Worm (Caenorhabditis elegans): ENCODE measurements around the gene glb-25.

Gene glb-25

ce11 chrV:1895483-1895882, 42.6 kb upstream of the glb-25 start, which contains the start of gene nphp-2 (continued):
- no peak for TF ChIP-seq rcor-1 (GFP tag; IDR thresholded peaks at IDR 0.05)
- TF ChIP-seq cebp-2 (GFP tag; IDR thresholded peaks at IDR 0.05) = no peak
- TF ChIP-seq chd-7 (tag; optimal IDR thresholded peaks at IDR 0.05) = no peak
- TF ChIP-seq ztf-28 (GFP tag; IDR thresholded peaks at IDR 0.05) = no peak
- TF ChIP-seq ccch-3 (GFP tag; optimal IDR thresholded peaks at IDR 0.05) = no peak
- TF ChIP-seq Y67H2A.10 (GFP tag; conservative IDR thresholded peaks at IDR 0.05) = no peak
- no peak for TF ChIP-seq let-526 (GFP tag; IDR thresholded peaks at IDR 0.05)

- no peak for TF ChIP-seq chd-7 (tag; optimal IDR thresholded peaks at IDR 0.05)
- no peak for TF ChIP-seq dpl-1 (GFP tag; optimal IDR thresholded peaks at IDR 0.05)
- TF ChIP-seq ZK185.1 (tag; optimal IDR thresholded peaks at IDR 0.05; ENCODE audit: poor library complexity, severe bottlenecking) = no peak
- no peak for TF ChIP-seq zim-3 (tag; optimal IDR thresholded peaks at IDR 0.05)
- no peak for TF ChIP-seq unc-62 (GFP tag; optimal IDR thresholded peaks at IDR 0.05)
- TF ChIP-seq ceh-79 (tag; optimal IDR thresholded peaks at IDR 0.05) = no peak
- no peak for TF ChIP-seq madf-10 (tag; optimal IDR thresholded peaks at IDR 0.05)
- no peak for TF ChIP-seq pbrm-1 (GFP tag; IDR thresholded peaks at IDR 0.05)
- no peak for TF ChIP-seq pha-4 (tag; optimal IDR thresholded peaks at IDR 0.05)
- TF ChIP-seq C06A6.2 (GFP tag; conservative IDR thresholded peaks at IDR 0.05) = no peak
- no peak for TF ChIP-seq egl-44 (GFP tag; IDR thresholded peaks at IDR 0.05)
- no peak for TF ChIP-seq nhr-120 (GFP tag; IDR thresholded peaks at IDR 0.05)
- no peak for TF ChIP-seq B0019.2 (GFP tag; conservative IDR thresholded peaks at IDR 0.05)
- no peak for TF ChIP-seq snpc-1.3 (tag; optimal IDR thresholded peaks at IDR 0.05; ENCODE audit: insufficient read depth)
- no peak for TF ChIP-seq madf-8 (GFP tag; conservative IDR thresholded peaks at IDR 0.05)
Observed at ce11 chrV:1907350-1907749, 30.7 kb upstream of the glb-25 start, which contains the start of gene Y32G9A.5. Y32G9A.5 (plus strand) TSS chrV:1907650.

- TF ChIP-seq C06A6.2 (GFP tag; conservative IDR thresholded peaks at IDR 0.05) (no peak), F52B5.7 (tag; optimal IDR thresholded peaks at IDR 0.05) (no peak), nfya-2 (GFP tag; IDR thresholded peaks at IDR 0.05) (no peak), nhr-179 (tag; optimal IDR thresholded peaks at IDR 0.05) (no peak), fkh-3 (tag; optimal IDR thresholded peaks at IDR 0.05) (no peak), let-526 (GFP tag; IDR thresholded peaks at IDR 0.05) (no peak), egrh-3 (GFP tag; IDR thresholded peaks at IDR 0.05) (no peak), hrde-1 (tag; optimal IDR thresholded peaks at IDR 0.05; ENCODE audit: borderline replicate concordance) (no peak)
Observed at ce11 chrV:1908542-1908941, 29.5 kb upstream of the glb-25 start, which contains the start of gene srp-3. srp-3 (plus strand) TSS chrV:1908842.

ce11 chrV:1911102-1911501, 27.0 kb upstream of the glb-25 start, which contains the start of gene Y32G9A.3:
Y32G9A.3 (plus strand) TSS chrV:1911402.
- no peak for TF ChIP-seq mes-4 (tag; optimal IDR thresholded peaks at IDR 0.05)
- TF ChIP-seq ztf-28 (GFP tag; IDR thresholded peaks at IDR 0.05) = no peak
- no peak for TF ChIP-seq F57C9.4 (tag; optimal IDR thresholded peaks at IDR 0.05)
- no peak for TF ChIP-seq B0261.1 (tag; optimal IDR thresholded peaks at IDR 0.05)
- TF ChIP-seq madf-8 (GFP tag; conservative IDR thresholded peaks at IDR 0.05) = no peak
- no peak for TF ChIP-seq Y56A3A.18 (GFP tag; IDR thresholded peaks at IDR 0.05)
- TF ChIP-seq B0019.2 (GFP tag; conservative IDR thresholded peaks at IDR 0.05) = no peak
- no peak for TF ChIP-seq D2030.7 (GFP tag; IDR thresholded peaks at IDR 0.05)

ce11 chrV:1918030-1918559, 20.0 kb upstream of the glb-25 start, which contains the start of gene Y32G9A.2:
Y32G9A.2 (plus strand) TSS chrV:1918509.
- TF ChIP-seq zim-3 (tag; optimal IDR thresholded peaks at IDR 0.05) (no peak), ceh-91 (GFP tag; IDR thresholded peaks at IDR 0.05) (peak; percentile 46; the same call in 1 of the 2 replicates), lin-40 (tag; optimal IDR thresholded peaks at IDR 0.05) (no peak), cebp-1 (GFP tag; IDR thresholded peaks at IDR 0.05) (no peak), cebp-1 (tag; optimal IDR thresholded peaks at IDR 0.05) (no peak), rec-8 (tag; optimal IDR thresholded peaks at IDR 0.05) (no peak), him-1 (tag; optimal IDR thresholded peaks at IDR 0.05) (peak; percentile 50), dpl-1 (GFP tag; optimal IDR thresholded peaks at IDR 0.05) (no peak), snpc-4 (GFP tag; optimal IDR thresholded peaks at IDR 0.05) (no peak), snpc-4 (tag; optimal IDR thresholded peaks at IDR 0.05) (no peak), zfh-2 (GFP tag; conservative IDR thresholded peaks at IDR 0.05) (no peak), lin-54 (GFP tag; optimal IDR thresholded peaks at IDR 0.05) (no peak), attf-5 (GFP tag; optimal IDR thresholded peaks at IDR 0.05) (no peak)
